Fruit fly (Drosophila melanogaster): ENCODE data around the gene Dnah3.
A peak's percentile ranks its signal among the peaks of the same experiment; 100 is the strongest.

The Dnah3 gene

dm6 chr3L:4860969-4861368 is at the start of gene Dnah3:
Gene Dnah3, plus strand, starts transcription at chr3L:4861269.
- no peak for TF ChIP-seq noc (tag; optimal IDR thresholded peaks at IDR 0.05)

- no peak for TF ChIP-seq noc (tag; optimal IDR thresholded peaks at IDR 0.05)
These were observed 46.9 kb upstream of the Dnah3 start for dm6 chr3L:4814184-4814583.

dm6 chr3L:4824356-4825138 is 36.5 kb upstream of the Dnah3 start:
- TF ChIP-seq noc (tag; optimal IDR thresholded peaks at IDR 0.05) = peak; percentile 92

dm6 chr3L:4825584-4825983 is 35.5 kb upstream of the Dnah3 start, which contains the start of the genes Dhc64C and LeuRS-m:
Gene Dhc64C, minus strand, starts transcription at chr3L:4825687.
Gene LeuRS-m, plus strand, starts transcription at chr3L:4825853.
- TF ChIP-seq noc (tag; optimal IDR thresholded peaks at IDR 0.05) = no peak

- no peak for TF ChIP-seq noc (tag; optimal IDR thresholded peaks at IDR 0.05)
These were observed 27.6 kb upstream of the Dnah3 start, which contains the start of gene CG13708 for dm6 chr3L:4833491-4833890. Gene CG13708, minus strand, starts transcription at chr3L:4833591.

dm6 chr3L:4835005-4835404 is 26.1 kb upstream of the Dnah3 start:
- no peak for TF ChIP-seq noc (tag; optimal IDR thresholded peaks at IDR 0.05)

- no peak for TF ChIP-seq noc (tag; optimal IDR thresholded peaks at IDR 0.05)
These were observed 24.7 kb upstream of the Dnah3 start for dm6 chr3L:4836353-4836752.

dm6 chr3L:4840039-4840939 is 20.8 kb upstream of the Dnah3 start, which contains the start of gene CG13707:
Gene CG13707, minus strand, starts transcription at chr3L:4840108.
- TF ChIP-seq noc (tag; optimal IDR thresholded peaks at IDR 0.05) = no peak

dm6 chr3L:4842710-4843109 is 18.4 kb upstream of the Dnah3 start:
- no peak for TF ChIP-seq noc (tag; optimal IDR thresholded peaks at IDR 0.05)

dm6 chr3L:4843428-4843827 is 17.6 kb upstream of the Dnah3 start:
- TF ChIP-seq noc (tag; optimal IDR thresholded peaks at IDR 0.05) = no peak

- no peak for TF ChIP-seq noc (tag; optimal IDR thresholded peaks at IDR 0.05)
These were observed 16.3 kb upstream of the Dnah3 start for dm6 chr3L:4844792-4845191.

- no peak for TF ChIP-seq noc (tag; optimal IDR thresholded peaks at IDR 0.05)
These were observed 13.0 kb upstream of the Dnah3 start for dm6 chr3L:4848066-4848465.

- TF ChIP-seq noc (tag; optimal IDR thresholded peaks at IDR 0.05) = peak; percentile 11
These were observed 8.5 kb upstream of the Dnah3 start, which contains the start of gene CG32237 for dm6 chr3L:4852411-4853050. Gene CG32237, minus strand, starts transcription at chr3L:4852461.

dm6 chr3L:4853070-4853469 is 8.0 kb upstream of the Dnah3 start:
- no peak for TF ChIP-seq noc (tag; optimal IDR thresholded peaks at IDR 0.05)

- TF ChIP-seq noc (tag; optimal IDR thresholded peaks at IDR 0.05) = no peak
These were observed 6.9 kb upstream of the Dnah3 start for dm6 chr3L:4854153-4854552.

- TF ChIP-seq noc (tag; optimal IDR thresholded peaks at IDR 0.05) = no peak
These were observed 5.9 kb upstream of the Dnah3 start for dm6 chr3L:4855208-4855607.

All from whole organism, larva.